Fruit fly (Drosophila melanogaster): Measurements from ENCODE around the gene MME1.

Gene MME1

DNA sequence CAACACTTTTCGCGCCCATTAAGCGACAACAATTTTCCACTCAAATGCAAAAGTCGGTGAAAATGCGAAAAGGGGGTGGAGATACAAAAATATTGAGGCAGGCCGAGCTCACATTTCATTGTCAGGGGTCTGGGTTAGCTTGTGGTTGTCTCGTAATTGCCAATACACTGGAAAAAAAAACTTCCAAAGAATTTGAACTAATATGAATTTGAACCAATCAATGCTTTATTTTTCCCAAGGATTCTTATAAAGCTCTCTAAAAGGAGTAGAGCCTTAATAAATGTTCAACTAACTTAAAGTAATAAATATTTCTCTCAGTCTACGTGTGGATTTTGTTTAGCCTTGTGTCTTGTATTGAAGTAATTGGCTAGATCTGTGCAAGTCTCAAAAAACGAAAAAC, 45.7 kb downstream of the MME1 start (continued):
- TF ChIP-seq CG5245 (GFP tag; optimal IDR thresholded peaks at IDR 0.05) (peak; percentile 30), otp (GFP tag; IDR thresholded peaks at IDR 0.05) (no peak), Blimp-1 (GFP tag; optimal IDR thresholded peaks at IDR 0.05) (peak; percentile 37), Atf6 (GFP tag; IDR thresholded peaks at IDR 0.05) (no peak), CoRest (tag; optimal IDR thresholded peaks at IDR 0.05) (peak; percentile 5), nerfin-1 (tag; optimal IDR thresholded peaks at IDR 0.05) (no peak), Sox102F (GFP tag; optimal IDR thresholded peaks at IDR 0.05) (peak; percentile 48), az2 (GFP tag; optimal IDR thresholded peaks at IDR 0.05) (peak; percentile 25), CG4360 (GFP tag; IDR thresholded peaks at IDR 0.05) (no peak), chif (GFP tag; optimal IDR thresholded peaks at IDR 0.05) (peak; percentile 20 to 32), CG4617 (GFP tag; optimal IDR thresholded peaks at IDR 0.05; ENCODE audit: borderline replicate concordance) (no peak), tap (tag; optimal IDR thresholded peaks at IDR 0.05) (no peak), bsh (GFP tag; optimal IDR thresholded peaks at IDR 0.05) (peak in 1 of 2 experiments; percentile 38), YL-1 (GFP tag; optimal IDR thresholded peaks at IDR 0.05) (no peak), mld (GFP tag; IDR thresholded peaks at IDR 0.05; ENCODE audit: partially characterized antibody) (no peak), prd (optimal IDR thresholded peaks at IDR 0.05) (no peak), prd (GFP tag; IDR thresholded peaks at IDR 0.05) (0 out of 3 replicates have a peak, but pooled peaks have one; percentile 41), CG4820 (GFP tag; optimal IDR thresholded peaks at IDR 0.05) (no peak), Dad (GFP tag; optimal IDR thresholded peaks at IDR 0.05) (no peak), Ets65A (GFP tag) (peak; percentile 90), CG12391 (tag; optimal IDR thresholded peaks at IDR 0.05) (peak; percentile 40), CG1832 (GFP tag; optimal IDR thresholded peaks at IDR 0.05) (no peak), ssp (GFP tag; IDR thresholded peaks at IDR 0.05) (no peak), CG17568 (GFP tag; optimal IDR thresholded peaks at IDR 0.05) (no peak)

DNA sequence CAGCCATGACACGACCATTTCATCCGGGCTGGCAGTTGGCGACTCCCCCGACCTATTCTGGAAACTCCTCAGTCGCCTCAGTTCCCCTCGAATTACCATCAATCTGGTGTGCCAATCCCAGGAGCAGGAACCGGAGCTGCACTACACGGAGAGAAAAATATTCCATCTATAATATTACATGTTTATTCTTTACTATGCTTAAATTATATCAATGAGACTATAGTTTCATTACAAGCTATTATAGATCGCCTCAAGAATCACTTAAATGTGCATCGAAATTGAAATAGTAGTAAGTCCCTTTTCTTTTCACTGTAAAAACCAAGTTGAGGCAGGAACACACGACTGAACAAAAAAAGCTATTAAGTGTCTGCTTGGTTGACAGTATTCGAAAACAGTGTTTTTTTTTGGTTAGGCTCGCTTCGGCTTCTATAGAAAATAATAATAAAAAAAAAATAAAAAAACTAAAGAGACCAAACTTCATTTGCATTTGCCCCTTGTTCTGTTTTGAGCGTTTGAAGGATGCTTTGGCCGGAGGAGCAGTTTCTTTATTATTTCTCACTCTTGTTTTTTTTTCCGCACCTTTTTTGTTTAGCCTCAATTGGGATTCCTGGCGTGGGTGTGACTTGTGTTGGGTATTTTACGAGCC, 48.9 kb downstream of the MME1 start:
- no peak for TF ChIP-seq gsb (GFP tag; IDR thresholded peaks at IDR 0.05)
- TF ChIP-seq salm (tag; optimal IDR thresholded peaks at IDR 0.05): no peak
- no peak; the same call in 1 of the 2 replicates for TF ChIP-seq Ptx1 (GFP tag; IDR thresholded peaks at IDR 0.05)
- TF ChIP-seq CoRest (tag; optimal IDR thresholded peaks at IDR 0.05): no peak
- no peak for TF ChIP-seq h (optimal IDR thresholded peaks at IDR 0.05)
- TF ChIP-seq mld (GFP tag; IDR thresholded peaks at IDR 0.05; ENCODE audit: partially characterized antibody): no peak
- TF ChIP-seq CG17328 (GFP tag; IDR thresholded peaks at IDR 0.05): 0 out of 2 replicates have a peak, but pooled peaks have one; percentile 37
- no peak for TF ChIP-seq phol (tag; optimal IDR thresholded peaks at IDR 0.05)
- TF ChIP-seq sc (optimal IDR thresholded peaks at IDR 0.05): no peak
- TF ChIP-seq sc (GFP tag; optimal IDR thresholded peaks at IDR 0.05): no peak
- no peak for TF ChIP-seq jumu (GFP tag; optimal IDR thresholded peaks at IDR 0.05)
- TF ChIP-seq CG32772 (GFP tag; IDR thresholded peaks at IDR 0.05): no peak
- TF ChIP-seq Dad (GFP tag; optimal IDR thresholded peaks at IDR 0.05): no peak
- no peak for TF ChIP-seq Kr (GFP tag; optimal IDR thresholded peaks at IDR 0.05)
- no peak for TF ChIP-seq Elba2 (GFP tag; optimal IDR thresholded peaks at IDR 0.05)
- no peak for TF ChIP-seq CG11398 (GFP tag; optimal IDR thresholded peaks at IDR 0.05)
- TF ChIP-seq CG12744 (GFP tag; optimal IDR thresholded peaks at IDR 0.05): no peak
- no peak for TF ChIP-seq CG31224 (GFP tag; IDR thresholded peaks at IDR 0.05)
- no peak for TF ChIP-seq Optix (GFP tag; IDR thresholded peaks at IDR 0.05)
- no peak for TF ChIP-seq CG6689 (GFP tag; IDR thresholded peaks at IDR 0.05)
- no peak for TF ChIP-seq nerfin-2 (GFP tag; IDR thresholded peaks at IDR 0.05; ENCODE audit: partially characterized antibody)
- no peak for TF ChIP-seq CG14965 (GFP tag; optimal IDR thresholded peaks at IDR 0.05; ENCODE audit: borderline replicate concordance)
- no peak for TF ChIP-seq tap (tag; optimal IDR thresholded peaks at IDR 0.05)
- no peak for TF ChIP-seq CG12071 (GFP tag; optimal IDR thresholded peaks at IDR 0.05)
- no peak for TF ChIP-seq Dbx (GFP tag; IDR thresholded peaks at IDR 0.05)
- TF ChIP-seq Sox102F (GFP tag; optimal IDR thresholded peaks at IDR 0.05): peak; percentile 10
- TF ChIP-seq CG13894 (tag; optimal IDR thresholded peaks at IDR 0.05): no peak
- no peak for TF ChIP-seq tx (GFP tag; optimal IDR thresholded peaks at IDR 0.05)
- TF ChIP-seq H2.0 (GFP tag; IDR thresholded peaks at IDR 0.05): no peak
- TF ChIP-seq klu (GFP tag; IDR thresholded peaks at IDR 0.05): no peak
- TF ChIP-seq CG7556 (GFP tag; optimal IDR thresholded peaks at IDR 0.05): no peak
- TF ChIP-seq HmgD (GFP tag; optimal IDR thresholded peaks at IDR 0.05): no peak
